Fruit fly (Drosophila melanogaster) whole organism, embryonic: ENCODE results near the gene CG1142.

ENCODE experiments used
- Atf-2 ChIP-seq: fragments of 200-800 bp; sonication (Bioruptor generic); optimal IDR thresholded peaks from 2 replicates; lab custom pipeline; 2016; ENCODE audit warnings: missing biosample characterization, missing genetic modification characterization
- BEAF-32 ChIP-seq: fragments of 200-800 bp; sonication (Bioruptor generic); optimal IDR thresholded peaks from 3 replicates; lab custom pipeline; 2017; ENCODE audit warnings: missing biosample characterization, missing genetic modification characterization, mild to moderate bottlenecking, moderate library complexity, missing genetic modification reagents
- CG10979 ChIP-seq: fragments of 200-800 bp; sonication (Bioruptor generic); optimal IDR thresholded peaks from 2 replicates; lab custom pipeline; 2018; ENCODE audit warnings: missing biosample characterization, mild to moderate bottlenecking, missing genetic modification characterization, moderate library complexity
- CG12219 ChIP-seq: fragments of 200-800 bp; sonication (Bioruptor generic); optimal IDR thresholded peaks from 3 replicates; lab custom pipeline; 2018; ENCODE audit warnings: missing biosample characterization, mild to moderate bottlenecking, missing genetic modification characterization
- CG14014 ChIP-seq: fragments of 200-800 bp; sonication (Bioruptor generic); IDR thresholded peaks from 2 replicates; pipeline ENCODE4 v1.3.6; 2022; ENCODE audit warnings: missing biosample characterization, missing genetic modification characterization
- CG14441 ChIP-seq: fragments of 200-800 bp; sonication (Bioruptor generic); IDR thresholded peaks from 2 replicates; pipeline ENCODE4 v1.3.6; 2022; ENCODE audit warnings: missing biosample characterization, missing genetic modification characterization
- CG15479 ChIP-seq: fragments of 200-800 bp; sonication (Bioruptor generic); optimal IDR thresholded peaks from 3 replicates; lab custom pipeline; 2019; ENCODE audit warnings: missing biosample characterization, mild to moderate bottlenecking, missing genetic modification characterization, moderate library complexity
- CG16779 ChIP-seq: fragments of 200-800 bp; sonication (Bioruptor generic); IDR thresholded peaks from 2 replicates; pipeline ENCODE4 v1.3.6; 2022; ENCODE audit warnings: missing biosample characterization, missing genetic modification characterization
- CG1832 ChIP-seq: fragments of 200-800 bp; sonication (Bioruptor generic); optimal IDR thresholded peaks from 2 replicates; lab custom pipeline; 2017; ENCODE audit warnings: missing biosample characterization, mild to moderate bottlenecking, missing genetic modification characterization, inconsistent platforms
- CG2129 ChIP-seq: fragments of 200-800 bp; sonication (Bioruptor generic); IDR thresholded peaks from 2 replicates; pipeline ENCODE4 v1.3.6; 2022; ENCODE audit warnings: missing biosample characterization, missing genetic modification characterization; ENCODE audit not compliant: partially characterized antibody
- CG2202 ChIP-seq: fragments of 200-800 bp; sonication (Bioruptor generic); optimal IDR thresholded peaks from 2 replicates; lab custom pipeline; 2018; ENCODE audit warnings: missing biosample characterization, mild to moderate bottlenecking, missing genetic modification characterization
- CG2678 ChIP-seq: fragments of 200-800 bp; sonication (Bioruptor generic); optimal IDR thresholded peaks from 3 replicates; lab custom pipeline; 2019; ENCODE audit warnings: missing biosample characterization, mild to moderate bottlenecking, missing genetic modification characterization, moderate library complexity
- CG3065 ChIP-seq: fragments of 200-800 bp; sonication (Bioruptor generic); optimal IDR thresholded peaks from 2 replicates; lab custom pipeline; 2016; ENCODE audit warnings: missing biosample characterization, missing genetic modification characterization
- CG3163 ChIP-seq: fragments of 200-800 bp; sonication (Bioruptor generic); optimal IDR thresholded peaks from 3 replicates; lab custom pipeline; 2016; ENCODE audit warnings: missing biosample characterization, missing genetic modification characterization
- CG3407 ChIP-seq: fragments of 200-800 bp; sonication (Bioruptor generic); optimal IDR thresholded peaks from 2 replicates; lab custom pipeline; 2018; ENCODE audit warnings: missing biosample characterization, mild to moderate bottlenecking, missing genetic modification characterization
- CG3726 ChIP-seq: fragments of 200-800 bp; sonication (Bioruptor generic); IDR thresholded peaks from 3 replicates; pipeline ENCODE4, ENCODE4 v1.3.6; 2022; ENCODE audit warnings: missing biosample characterization, missing genetic modification characterization
- CG6175 ChIP-seq: fragments of 200-800 bp; sonication (Bioruptor generic); IDR thresholded peaks from 3 replicates; pipeline ENCODE4 v1.3.6; 2022; ENCODE audit warnings: missing biosample characterization, missing genetic modification characterization
- CG6654 ChIP-seq: fragments of 200-800 bp; sonication (Bioruptor generic); optimal IDR thresholded peaks from 2 replicates; lab custom pipeline; 2017; ENCODE audit warnings: missing biosample characterization, mild to moderate bottlenecking, missing genetic modification characterization
- CG6854 ChIP-seq: fragments of 200-800 bp; sonication (Bioruptor generic); optimal IDR thresholded peaks from 3 replicates; lab custom pipeline; 2017; ENCODE audit warnings: missing biosample characterization, mild to moderate bottlenecking, missing genetic modification characterization
- CG7963 ChIP-seq: fragments of 200-800 bp; sonication (Bioruptor generic); IDR thresholded peaks from 3 replicates; pipeline ENCODE4 v1.3.6; 2022; ENCODE audit warnings: missing biosample characterization, missing genetic modification characterization; ENCODE audit not compliant: partially characterized antibody
- CG8281 ChIP-seq: fragments of 200-800 bp; sonication (Bioruptor generic); optimal IDR thresholded peaks from 2 replicates; lab custom pipeline; 2018; ENCODE audit warnings: missing biosample characterization, mild to moderate bottlenecking, missing genetic modification characterization, moderate library complexity
- CG8359 ChIP-seq: fragments of 200-800 bp; sonication (Bioruptor generic); optimal IDR thresholded peaks from 2 replicates; lab custom pipeline; 2017; ENCODE audit warnings: missing biosample characterization, mild to moderate bottlenecking, missing genetic modification characterization, borderline replicate concordance
- CG8478 ChIP-seq: fragments of >200 bp; optimal IDR thresholded peaks from 2 replicates; lab custom pipeline; 2018
- CG9876 ChIP-seq: fragments of 200-800 bp; sonication (Bioruptor generic); optimal IDR thresholded peaks from 2 replicates; lab custom pipeline; 2016; ENCODE audit warnings: missing biosample characterization, missing genetic modification characterization
- CrebB ChIP-seq: fragments of 200-800 bp; sonication (Bioruptor generic); optimal IDR thresholded peaks from 3 replicates; lab custom pipeline; 2018; ENCODE audit warnings: missing biosample characterization, mild to moderate bottlenecking, missing genetic modification characterization
- Dp ChIP-seq: fragments of 200-800 bp; sonication (Bioruptor generic); optimal IDR thresholded peaks from 2 replicates; lab custom pipeline; 2018; ENCODE audit warnings: missing biosample characterization, mild to moderate bottlenecking, missing genetic modification characterization, moderate library complexity
- E2f2 ChIP-seq: fragments of 200-800 bp; sonication (Bioruptor generic); IDR thresholded peaks from 2 replicates; pipeline ENCODE4 v1.3.6; 2022; ENCODE audit warnings: missing biosample characterization, missing genetic modification characterization
- ERR ChIP-seq: fragments of 200-800 bp; sonication (Bioruptor generic); optimal IDR thresholded peaks from 2 replicates; lab custom pipeline; 2016; ENCODE audit warnings: missing biosample characterization, missing genetic modification characterization
- Fer3 ChIP-seq: fragments of 200-800 bp; sonication (Bioruptor generic); optimal IDR thresholded peaks from 2 replicates; lab custom pipeline; 2018; ENCODE audit warnings: missing biosample characterization, mild to moderate bottlenecking, missing genetic modification characterization, moderate library complexity
- Lpt ChIP-seq: fragments of >200 bp; optimal IDR thresholded peaks from 2 replicates; lab custom pipeline; 2018; ENCODE audit warnings: missing biosample characterization, missing genetic modification characterization
- MESR4 ChIP-seq: fragments of 200-800 bp; sonication (Bioruptor generic); optimal IDR thresholded peaks from 2 replicates; lab custom pipeline; 2018; ENCODE audit warnings: missing biosample characterization, mild to moderate bottlenecking, missing genetic modification characterization, moderate library complexity
- NC2α ChIP-seq: fragments of 200-800 bp; sonication (Bioruptor generic); optimal IDR thresholded peaks from 2 replicates; lab custom pipeline; 2016; ENCODE audit warnings: missing biosample characterization, missing genetic modification characterization
- NfI ChIP-seq: fragments of 200-800 bp; sonication (Bioruptor generic); optimal IDR thresholded peaks from 3 replicates; lab custom pipeline; 2018; ENCODE audit warnings: missing biosample characterization, mild to moderate bottlenecking, missing genetic modification characterization, moderate library complexity
- Ravus ChIP-seq: fragments of 200-800 bp; sonication (Bioruptor generic); IDR thresholded peaks from 2 replicates; pipeline ENCODE4 v1.3.6; 2022; ENCODE audit warnings: missing biosample characterization, missing genetic modification characterization
- Spps ChIP-seq: fragments of 200-800 bp; sonication (Bioruptor generic); optimal IDR thresholded peaks from 2 replicates; lab custom pipeline; 2018; ENCODE audit warnings: missing biosample characterization, mild to moderate bottlenecking, missing genetic modification characterization
- ab ChIP-seq: fragments of 200-800 bp; sonication (Bioruptor generic); optimal IDR thresholded peaks from 2 replicates; lab custom pipeline; 2016; ENCODE audit warnings: missing biosample characterization, missing genetic modification characterization
- bbx ChIP-seq: fragments of 200-800 bp; sonication (Bioruptor generic); IDR thresholded peaks from 2 replicates; pipeline ENCODE4 v1.3.6; 2022; ENCODE audit warnings: missing biosample characterization, missing genetic modification characterization; ENCODE audit not compliant: partially characterized antibody
- dati ChIP-seq: fragments of 200-800 bp; sonication (Bioruptor generic); IDR thresholded peaks from 2 replicates; pipeline ENCODE4 v1.3.6; 2022; ENCODE audit warnings: missing biosample characterization, missing genetic modification characterization
- dpn ChIP-seq, 2 experiments: fragments of 200-800 bp; sonication (Bioruptor generic); optimal IDR thresholded peaks; 3 replicates each; lab custom pipeline; 2016; ENCODE audit warnings: missing biosample characterization in 2 of 2, missing genetic modification characterization in 2 of 2
- ftz-f1 ChIP-seq: fragments of 200-800 bp; sonication (Bioruptor generic); optimal IDR thresholded peaks from 2 replicates; lab custom pipeline; 2016; ENCODE audit warnings: missing biosample characterization, missing genetic modification characterization
- gro ChIP-seq: fragments of 200-800 bp; sonication (Bioruptor generic); optimal IDR thresholded peaks from 2 replicates; lab custom pipeline; 2016; ENCODE audit warnings: missing biosample characterization, missing genetic modification characterization
- gsb-n ChIP-seq: fragments of 200-800 bp; sonication (Bioruptor generic); optimal IDR thresholded peaks from 3 replicates; lab custom pipeline; 2018; ENCODE audit warnings: missing biosample characterization, mild to moderate bottlenecking, missing genetic modification characterization
- hth ChIP-seq: fragments of >200 bp; optimal IDR thresholded peaks from 2 replicates; lab custom pipeline; 2017; ENCODE audit warnings: inconsistent platforms
- mirr ChIP-seq: fragments of 200-800 bp; sonication (Bioruptor generic); optimal IDR thresholded peaks from 3 replicates; lab custom pipeline; 2018; ENCODE audit warnings: missing biosample characterization, mild to moderate bottlenecking, missing genetic modification characterization
- pb ChIP-seq: fragments of 200-800 bp; sonication (Bioruptor generic); optimal IDR thresholded peaks from 3 replicates; lab custom pipeline; 2016; ENCODE audit warnings: missing biosample characterization, missing genetic modification characterization
- pzg ChIP-seq: fragments of 200-800 bp; sonication (Bioruptor generic); optimal IDR thresholded peaks from 3 replicates; lab custom pipeline; 2018; ENCODE audit warnings: missing biosample characterization, mild to moderate bottlenecking, missing genetic modification characterization, moderate library complexity
- seq ChIP-seq: fragments of 200-800 bp; sonication (Bioruptor generic); IDR thresholded peaks from 2 replicates; pipeline ENCODE4 v1.3.6; 2022; ENCODE audit warnings: missing biosample characterization, missing genetic modification characterization
- tin ChIP-seq: fragments of 200-800 bp; sonication (Bioruptor generic); optimal IDR thresholded peaks from 3 replicates; lab custom pipeline; 2016; ENCODE audit warnings: missing biosample characterization, missing genetic modification characterization
- vnd ChIP-seq: fragments of 200-800 bp; sonication (Bioruptor generic); IDR thresholded peaks from 3 replicates; pipeline ENCODE4 v1.3.6; 2022; ENCODE audit warnings: missing biosample characterization, missing genetic modification characterization; ENCODE audit not compliant: partially characterized antibody
- z ChIP-seq: fragments of 200-800 bp; sonication (Bioruptor generic); IDR thresholded peaks from 3 replicates; pipeline ENCODE4 v1.3.6; 2022; ENCODE audit warnings: missing biosample characterization, missing genetic modification characterization
- zf30C ChIP-seq: fragments of 200-800 bp; sonication (Bioruptor generic); optimal IDR thresholded peaks from 3 replicates; lab custom pipeline; 2018; ENCODE audit warnings: missing biosample characterization, mild to moderate bottlenecking, missing genetic modification characterization

CG1142 gene

dm6 chr3R:7473767-7474254 lies at the start of gene CG1142 (continued):
- TF ChIP-seq Dp (GFP tag; lab: Kevin White, UChicago) (peak; percentile 32), zf30C (GFP tag; lab: Kevin White, UChicago) (peak; percentile 52), CG2202 (tag; lab: Kevin White, UChicago) (peak; percentile 98), CG2678 (tag; lab: Kevin White, UChicago) (peak; percentile 99), CG12219 (GFP tag; lab: Kevin White, UChicago) (peak; percentile 98), CG2129 (GFP tag; lab: Robert Waterston, UW) (no peak), CG10979 (tag; lab: Kevin White, UChicago) (peak; percentile 99), Lpt (no peak), CG16779 (GFP tag; lab: Robert Waterston, UW) (peak; percentile 96), tin (GFP tag; lab: Kevin White, UChicago) (peak; percentile 98), CG3163 (GFP tag; lab: Kevin White, UChicago) (peak; percentile 84), CG8359 (GFP tag; lab: Kevin White, UChicago) (peak; percentile 94), hth (lab: Kevin White, UChicago) (no peak), seq (GFP tag; lab: Robert Waterston, UW) (peak; percentile 98), CG14441 (GFP tag; lab: Robert Waterston, UW) (peak; percentile 98), CG3407 (GFP tag; lab: Kevin White, UChicago) (peak; percentile 96), MESR4 (GFP tag; lab: Kevin White, UChicago) (peak; percentile 60), Atf-2 (GFP tag; lab: Kevin White, UChicago) (peak; percentile 96), CG15479 (GFP tag; lab: Kevin White, UChicago) (peak; percentile 89), gsb-n (peak; percentile 99), CG6854 (GFP tag; lab: Kevin White, UChicago) (peak; percentile 97), E2f2 (GFP tag; lab: Robert Waterston, UW) (peak; percentile 86), Spps (tag; lab: Kevin White, UChicago) (peak; percentile 99), gro (peak; percentile 77), CG6654 (GFP tag; lab: Kevin White, UChicago) (peak; percentile 89), mirr (peak; percentile 96), CG7963 (GFP tag; lab: Robert Waterston, UW) (no peak), CG3065 (peak; percentile 97), BEAF-32 (peak; percentile 50), CG14014 (GFP tag; lab: Robert Waterston, UW) (peak; percentile 99), CG8281 (peak; percentile 93), Ravus (GFP tag; lab: Robert Waterston, UW) (peak; percentile 95), NC2α (GFP tag; lab: Kevin White, UChicago) (peak; percentile 95), ERR (GFP tag; lab: Kevin White, UChicago) (peak; percentile 88), bbx (GFP tag; lab: Robert Waterston, UW) (no peak), dati (GFP tag; lab: Robert Waterston, UW) (peak; percentile 97), CG1832 (GFP tag; lab: Kevin White, UChicago) (no peak), NfI (GFP tag; lab: Kevin White, UChicago) (peak; percentile 98), CG3726 (peak; percentile 99), Fer3 (peak; percentile 99), pb (GFP tag; lab: Kevin White, UChicago) (peak; percentile 92), ab (GFP tag; lab: Kevin White, UChicago) (peak; percentile 25), dpn (GFP tag; optimal IDR thresholded peaks at IDR 0.05; lab: Kevin White, UChicago) (peak; percentile 94 to 98), CG8478 (lab: Kevin White, UChicago) (no peak), ftz-f1 (GFP tag; lab: Kevin White, UChicago) (peak; percentile 53), CG9876 (GFP tag; lab: Kevin White, UChicago) (peak; percentile 85), vnd (no peak), CG6175 (peak; percentile 92), z (GFP tag; lab: Robert Waterston, UW) (peak; percentile 85), CrebB (peak; percentile 98), pzg (GFP tag; lab: Kevin White, UChicago) (peak; percentile 65)
